Worm (Caenorhabditis elegans): ENCODE data around the gene K02D10.4.

Gene K02D10.4

DNA sequence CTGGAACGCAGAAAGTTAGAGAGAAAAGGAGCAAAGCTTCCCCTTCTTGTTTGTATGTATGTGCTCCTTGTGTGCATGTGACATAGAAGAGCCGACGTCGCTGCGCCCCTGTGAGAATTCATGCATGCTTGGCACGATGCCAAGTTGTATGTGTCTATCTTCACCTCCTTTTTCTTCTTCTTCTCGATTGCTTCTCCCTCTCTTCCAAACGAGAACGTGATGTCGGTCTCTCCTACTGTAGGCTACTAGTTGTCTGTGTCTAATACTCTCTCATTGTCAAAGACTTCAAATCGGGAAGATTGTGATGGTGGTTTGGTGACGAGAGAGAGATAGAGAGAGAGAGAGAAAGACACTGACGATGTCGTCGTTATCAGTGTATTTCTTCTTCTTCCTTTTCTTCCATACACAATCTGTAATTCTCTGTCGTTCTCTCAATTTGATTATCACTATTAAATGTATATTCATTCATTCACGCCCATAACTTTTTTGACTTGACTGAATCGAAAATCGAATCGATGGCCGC is 17.5 kb upstream of the K02D10.4 start:
- peak; percentile 49 for TF ChIP-seq skn-1 (tag; optimal IDR thresholded peaks at IDR 0.05)
- peak; percentile 79 for TF ChIP-seq lin-11 (tag; optimal IDR thresholded peaks at IDR 0.05)
- TF ChIP-seq snpc-4 (tag; optimal IDR thresholded peaks at IDR 0.05): peak; percentile 13
- peak; percentile 81 to 93 for TF ChIP-seq mdl-1 (tag; optimal IDR thresholded peaks at IDR 0.05)
- peak; percentile 97 for TF ChIP-seq crh-2 (tag; optimal IDR thresholded peaks at IDR 0.05)
- TF ChIP-seq nhr-23 (tag; optimal IDR thresholded peaks at IDR 0.05): no peak
- peak; percentile 83 for TF ChIP-seq blmp-1 (tag; optimal IDR thresholded peaks at IDR 0.05; ENCODE audit: insufficient read depth)
- TF ChIP-seq C34F6.9 (tag; optimal IDR thresholded peaks at IDR 0.05): peak; percentile 95
- peak; percentile 98 for TF ChIP-seq fos-1 (tag; optimal IDR thresholded peaks at IDR 0.05)
- peak; percentile 84 for TF ChIP-seq sem-4 (tag; optimal IDR thresholded peaks at IDR 0.05)
- no peak for TF ChIP-seq ama-1 (optimal IDR thresholded peaks at IDR 0.05)
- peak; percentile 78 for TF ChIP-seq lin-13 (GFP tag; optimal IDR thresholded peaks at IDR 0.05)
- no peak for TF ChIP-seq ztf-1 (GFP tag; conservative IDR thresholded peaks at IDR 0.05)
- TF ChIP-seq Y55F3AM.14 (GFP tag; optimal IDR thresholded peaks at IDR 0.05): peak; percentile 90
- TF ChIP-seq F13H6.1 (tag; optimal IDR thresholded peaks at IDR 0.05): peak; percentile 91
- no peak for TF ChIP-seq dmd-4 (tag; optimal IDR thresholded peaks at IDR 0.05)
- peak; percentile 60 for TF ChIP-seq alr-1 (tag; optimal IDR thresholded peaks at IDR 0.05)
- peak; percentile 1 for TF ChIP-seq ZK546.5 (tag; optimal IDR thresholded peaks at IDR 0.05)
- peak; percentile 90 for TF ChIP-seq nhr-25 (tag; optimal IDR thresholded peaks at IDR 0.05)
- no peak for TF ChIP-seq lin-39 (tag; optimal IDR thresholded peaks at IDR 0.05)
- no peak for TF ChIP-seq ztf-11 (tag; optimal IDR thresholded peaks at IDR 0.05)
- TF ChIP-seq nhr-21 (tag; optimal IDR thresholded peaks at IDR 0.05): peak; percentile 93
- TF ChIP-seq peb-1 (tag; optimal IDR thresholded peaks at IDR 0.05): no peak
- peak; percentile 80 for TF ChIP-seq zag-1 (tag; optimal IDR thresholded peaks at IDR 0.05)
- no peak for TF ChIP-seq nhr-12 (tag; optimal IDR thresholded peaks at IDR 0.05)
- peak; percentile 69 for TF ChIP-seq gmeb-1 (tag; optimal IDR thresholded peaks at IDR 0.05)
- TF ChIP-seq lsy-2 (tag; optimal IDR thresholded peaks at IDR 0.05): peak; percentile 69 to 95
- TF ChIP-seq ztf-4 (tag; optimal IDR thresholded peaks at IDR 0.05): peak; percentile 83
- TF ChIP-seq unc-62 (GFP tag; optimal IDR thresholded peaks at IDR 0.05): peak; percentile 59
- TF ChIP-seq unc-39 (tag; optimal IDR thresholded peaks at IDR 0.05): no peak
- no peak for TF ChIP-seq nhr-11 (tag; optimal IDR thresholded peaks at IDR 0.05)
- TF ChIP-seq ceh-82 (tag; optimal IDR thresholded peaks at IDR 0.05): peak; percentile 42
- peak; percentile 91 for TF ChIP-seq sma-3 (GFP tag; optimal IDR thresholded peaks at IDR 0.05)
- TF ChIP-seq egl-27 (tag; optimal IDR thresholded peaks at IDR 0.05): peak; percentile 95
- no peak for TF ChIP-seq elt-1 (tag; optimal IDR thresholded peaks at IDR 0.05)
- no peak for TF ChIP-seq nhr-237 (tag; optimal IDR thresholded peaks at IDR 0.05)
- peak; percentile 92 for TF ChIP-seq nhr-6 (tag; optimal IDR thresholded peaks at IDR 0.05)
- peak; percentile 97 for TF ChIP-seq nhr-129 (tag; optimal IDR thresholded peaks at IDR 0.05)
- TF ChIP-seq mab-5 (tag; optimal IDR thresholded peaks at IDR 0.05): peak; percentile 81
- no peak for TF ChIP-seq nhr-10 (tag; optimal IDR thresholded peaks at IDR 0.05)
- no peak for TF ChIP-seq elt-3 (tag; optimal IDR thresholded peaks at IDR 0.05)
- TF ChIP-seq aly-2 (tag; optimal IDR thresholded peaks at IDR 0.05): no peak
- TF ChIP-seq nhr-77 (tag; optimal IDR thresholded peaks at IDR 0.05): no peak
- peak; percentile 96 for TF ChIP-seq sma-9 (GFP tag; optimal IDR thresholded peaks at IDR 0.05)
- TF ChIP-seq sma-9 (tag; optimal IDR thresholded peaks at IDR 0.05): no peak
- no peak for TF ChIP-seq mbf-1 (tag; optimal IDR thresholded peaks at IDR 0.05)
- peak; percentile 81 for TF ChIP-seq unc-55 (GFP tag; optimal IDR thresholded peaks at IDR 0.05)
- no peak for TF ChIP-seq R02D3.7 (tag; optimal IDR thresholded peaks at IDR 0.05)
- peak; percentile 6 for TF ChIP-seq ceh-16 (tag; optimal IDR thresholded peaks at IDR 0.05)
